Worm (Caenorhabditis elegans) whole organism, late embryonic: Measurements from ENCODE around the gene srg-40.

Source experiments
- C38D4.7 ChIP-seq: fragments of 200-800 bp; sonication (Bioruptor generic); optimal IDR thresholded peaks from 2 replicates; lab custom pipeline; 2018; ENCODE audit warnings: mild to moderate bottlenecking, missing genetic modification characterization, moderate library complexity, missing compliant biosample characterization
- F13H6.1 ChIP-seq: sonication (generic microtip); optimal IDR thresholded peaks from 2 replicates; lab custom pipeline; 2016; ENCODE audit warnings: missing genetic modification characterization, missing compliant biosample characterization
- K02D7.2 ChIP-seq: sonication (generic microtip); optimal IDR thresholded peaks from 2 replicates; lab custom pipeline; 2017; ENCODE audit warnings: mild to moderate bottlenecking, missing genetic modification characterization, missing compliant biosample characterization
- T23F11.4 ChIP-seq: fragments of 200-800 bp; sonication (Bioruptor generic); optimal IDR thresholded peaks from 2 replicates; lab custom pipeline; 2018; ENCODE audit warnings: mild to moderate bottlenecking, missing genetic modification characterization, missing compliant biosample characterization
- Y22D7AL.16 ChIP-seq: sonication (generic microtip); optimal IDR thresholded peaks from 2 replicates; lab custom pipeline; 2016; ENCODE audit warnings: missing genetic modification characterization, missing compliant biosample characterization
- ahr-1 ChIP-seq: sonication (generic microtip); optimal IDR thresholded peaks from 2 replicates; lab custom pipeline; 2016; ENCODE audit warnings: missing genetic modification characterization, missing compliant biosample characterization
- ama-1 ChIP-seq: fragments of 150-350 bp; optimal IDR thresholded peaks from 2 replicates; lab custom pipeline; 2014
- ceh-18 ChIP-seq: sonication (generic microtip); optimal IDR thresholded peaks from 2 replicates; lab custom pipeline; 2016; ENCODE audit warnings: missing genetic modification characterization, missing compliant biosample characterization
- ceh-19 ChIP-seq: fragments of 200-800 bp; sonication (Bioruptor generic); optimal IDR thresholded peaks from 2 replicates; lab custom pipeline; 2018; ENCODE audit warnings: mild to moderate bottlenecking, missing genetic modification characterization, missing compliant biosample characterization
- ceh-2 ChIP-seq: sonication (generic microtip); optimal IDR thresholded peaks from 2 replicates; lab custom pipeline; 2016; ENCODE audit warnings: missing genotype, missing genetic modification characterization, missing compliant biosample characterization
- ceh-24 ChIP-seq: sonication (generic microtip); optimal IDR thresholded peaks from 2 replicates; lab custom pipeline; 2016; ENCODE audit warnings: mild to moderate bottlenecking, missing genetic modification characterization, missing compliant biosample characterization
- ceh-30 ChIP-seq: fragments of 150-350 bp; optimal IDR thresholded peaks from 2 replicates; lab custom pipeline; 2014; ENCODE audit warnings: missing biosample characterization, missing genetic modification characterization
- ceh-31 ChIP-seq: sonication (generic microtip); optimal IDR thresholded peaks from 2 replicates; lab custom pipeline; 2016; ENCODE audit warnings: missing genetic modification characterization, missing compliant biosample characterization
- ceh-34 ChIP-seq: sonication (generic microtip); optimal IDR thresholded peaks from 2 replicates; lab custom pipeline; 2016; ENCODE audit warnings: mild to moderate bottlenecking, missing genetic modification characterization, missing compliant biosample characterization
- ceh-45 ChIP-seq: fragments of 200-800 bp; sonication (Bioruptor generic); IDR thresholded peaks from 2 replicates; pipeline ENCODE4 v1.3.6; 2022; ENCODE audit warnings: missing genetic modification reagents, missing genetic modification characterization, missing compliant biosample characterization
- ceh-48 ChIP-seq: sonication (generic microtip); optimal IDR thresholded peaks from 2 replicates; lab custom pipeline; 2016; ENCODE audit warnings: missing genetic modification characterization, inconsistent platforms, missing compliant biosample characterization
- ceh-6 ChIP-seq: fragments of 200-800 bp; sonication (Bioruptor generic); optimal IDR thresholded peaks from 2 replicates; lab custom pipeline; 2018; ENCODE audit warnings: mild to moderate bottlenecking, missing genetic modification characterization, missing compliant biosample characterization
- ceh-9 ChIP-seq: sonication (generic microtip); optimal IDR thresholded peaks from 2 replicates; lab custom pipeline; 2016; ENCODE audit warnings: mild to moderate bottlenecking, missing genetic modification characterization, inconsistent platforms, missing compliant biosample characterization
- dmd-4 ChIP-seq: sonication (generic microtip); optimal IDR thresholded peaks from 2 replicates; lab custom pipeline; 2016; ENCODE audit warnings: borderline replicate concordance, missing genetic modification characterization, missing compliant biosample characterization
- dve-1 ChIP-seq: sonication (generic microtip); optimal IDR thresholded peaks from 2 replicates; lab custom pipeline; 2017; ENCODE audit warnings: antibody characterized with exemption, mild to moderate bottlenecking, missing genetic modification characterization, missing compliant biosample characterization
- elt-2 ChIP-seq: sonication (generic microtip); optimal IDR thresholded peaks from 2 replicates; lab custom pipeline; 2016; ENCODE audit warnings: missing genetic modification reagents, missing genetic modification characterization, missing compliant biosample characterization
- fax-1 ChIP-seq: sonication (generic microtip); optimal IDR thresholded peaks from 2 replicates; lab custom pipeline; 2016; ENCODE audit warnings: missing genotype, missing genetic modification characterization, missing compliant biosample characterization
- fkh-6 ChIP-seq: sonication (generic microtip); optimal IDR thresholded peaks from 2 replicates; lab custom pipeline; 2016; ENCODE audit warnings: missing genetic modification characterization, missing compliant biosample characterization
- hlh-13 ChIP-seq: fragments of 200-800 bp; sonication (Bioruptor generic); optimal IDR thresholded peaks from 2 replicates; lab custom pipeline; 2018; ENCODE audit warnings: mild to moderate bottlenecking, missing genetic modification characterization, missing compliant biosample characterization
- hlh-6 ChIP-seq: sonication (generic microtip); optimal IDR thresholded peaks from 2 replicates; lab custom pipeline; 2016; ENCODE audit warnings: missing genotype, missing genetic modification characterization, missing compliant biosample characterization
- hlh-8 ChIP-seq: sonication (generic microtip); optimal IDR thresholded peaks from 2 replicates; lab custom pipeline; 2016; ENCODE audit warnings: missing genotype, missing genetic modification characterization, missing compliant biosample characterization
- lim-6 ChIP-seq: sonication (generic microtip); optimal IDR thresholded peaks from 2 replicates; lab custom pipeline; 2016; ENCODE audit warnings: missing genetic modification characterization, missing compliant biosample characterization
- madf-2 ChIP-seq: sonication (generic microtip); optimal IDR thresholded peaks from 2 replicates; lab custom pipeline; 2017; ENCODE audit warnings: missing genetic modification characterization, missing compliant biosample characterization
- mec-3 ChIP-seq: sonication (generic microtip); optimal IDR thresholded peaks from 2 replicates; lab custom pipeline; 2016; ENCODE audit warnings: borderline replicate concordance, missing genetic modification characterization, missing compliant biosample characterization
- nfya-1 ChIP-seq: sonication (generic microtip); optimal IDR thresholded peaks from 2 replicates; lab custom pipeline; 2017; ENCODE audit warnings: missing genetic modification characterization, mild to moderate bottlenecking, missing compliant biosample characterization, antibody characterized with exemption, moderate library complexity
- odd-2 ChIP-seq: sonication (generic microtip); optimal IDR thresholded peaks from 2 replicates; lab custom pipeline; 2017; ENCODE audit warnings: antibody characterized with exemption, mild to moderate bottlenecking, missing genetic modification characterization, missing compliant biosample characterization
- pag-3 ChIP-seq: sonication (generic microtip); optimal IDR thresholded peaks from 2 replicates; lab custom pipeline; 2016; ENCODE audit warnings: missing compliant biosample characterization, missing genetic modification characterization, borderline replicate concordance
- pax-1 ChIP-seq: fragments of 150-350 bp; optimal IDR thresholded peaks from 2 replicates; lab custom pipeline; 2014; ENCODE audit warnings: missing biosample characterization, missing genetic modification characterization
- pha-4 ChIP-seq: fragments of 150-350 bp; optimal IDR thresholded peaks from 2 replicates; lab custom pipeline; 2018; ENCODE audit warnings: missing biosample characterization, missing genetic modification reagents, missing genetic modification characterization
- ref-2 ChIP-seq: sonication (generic microtip); optimal IDR thresholded peaks from 2 replicates; lab custom pipeline; 2016; ENCODE audit warnings: missing genetic modification characterization, missing compliant biosample characterization
- rnt-1 ChIP-seq: sonication (generic microtip); optimal IDR thresholded peaks from 2 replicates; lab custom pipeline; 2016; ENCODE audit warnings: missing genetic modification characterization, missing compliant biosample characterization
- sdc-2 ChIP-seq: sonication (generic microtip); optimal IDR thresholded peaks from 2 replicates; lab custom pipeline; 2016; ENCODE audit warnings: missing genotype, missing genetic modification characterization, missing compliant biosample characterization
- sox-2 ChIP-seq: fragments of 200-800 bp; sonication (Bioruptor generic); IDR thresholded peaks from 2 replicates; pipeline ENCODE4 v1.3.6; 2022; ENCODE audit warnings: missing genetic modification reagents, missing genetic modification characterization, missing compliant biosample characterization
- syd-9 ChIP-seq: sonication (generic microtip); optimal IDR thresholded peaks from 2 replicates; lab custom pipeline; 2016; ENCODE audit warnings: mild to moderate bottlenecking, missing genetic modification characterization, moderate library complexity, missing compliant biosample characterization
- tbx-2 ChIP-seq: sonication (generic microtip); optimal IDR thresholded peaks from 2 replicates; lab custom pipeline; 2016; ENCODE audit warnings: missing genetic modification characterization, missing compliant biosample characterization
- ttx-3 ChIP-seq: sonication (generic microtip); optimal IDR thresholded peaks from 2 replicates; lab custom pipeline; 2016; ENCODE audit warnings: missing genetic modification reagents, missing genetic modification characterization, missing compliant biosample characterization
- unc-3 ChIP-seq, 2 experiments: fragments of 200-800 bp in 1 of 2; sonication (Bioruptor generic) in 1 of 2; sonication (generic microtip) in 1 of 2; conservative IDR thresholded peaks in 1 of 2; optimal IDR thresholded peaks in 1 of 2; 2 replicates each; pipeline versions ENCODE4 v1.3.6 to Lab custom; 2016 to 2022; ENCODE audit warnings: missing compliant biosample characterization in 2 of 2, missing genetic modification characterization in 2 of 2, missing genetic modification reagents in 1 of 2
- unc-42 ChIP-seq: sonication (generic microtip); optimal IDR thresholded peaks from 2 replicates; lab custom pipeline; 2016; ENCODE audit warnings: missing genotype, missing genetic modification characterization, missing compliant biosample characterization
- unc-55 ChIP-seq: sonication (generic microtip); optimal IDR thresholded peaks from 2 replicates; lab custom pipeline; 2017; ENCODE audit warnings: missing biosample characterization, missing genetic modification reagents, missing genetic modification characterization
- zip-5 ChIP-seq: sonication (generic microtip); optimal IDR thresholded peaks from 2 replicates; lab custom pipeline; 2016; ENCODE audit warnings: missing genetic modification characterization, missing compliant biosample characterization
- ztf-16 ChIP-seq: sonication (generic microtip); optimal IDR thresholded peaks from 2 replicates; lab custom pipeline; 2017; ENCODE audit warnings: missing genetic modification characterization, missing compliant biosample characterization

The srg-40 gene

ce11 chrV:11131801-11132200 lies 32.6 kb downstream of the srg-40 start:
- no peak for TF ChIP-seq ceh-6
- no peak for TF ChIP-seq hlh-13 (GFP tag; lab: Kevin White, UChicago)
- TF ChIP-seq dve-1 (tag; lab: Kevin White, UChicago) = no peak
- no peak for TF ChIP-seq zip-5
- no peak for TF ChIP-seq ceh-18 (tag; lab: Kevin White, UChicago)
- TF ChIP-seq C38D4.7 (GFP tag; lab: Kevin White, UChicago) = no peak
- TF ChIP-seq unc-55 (GFP tag; lab: Kevin White, UChicago) = no peak
- no peak for TF ChIP-seq ceh-34 (tag; lab: Kevin White, UChicago)
- no peak for TF ChIP-seq ceh-19 (GFP tag; lab: Kevin White, UChicago)
- TF ChIP-seq pag-3 = no peak

ce11 chrV:11127197-11127596 lies 37.2 kb downstream of the srg-40 start, which contains the start of gene jmjd-5:
jmjd-5 (plus strand) TSS chrV:11127497.
- TF ChIP-seq ttx-3 (tag; lab: Kevin White, UChicago) = no peak
- TF ChIP-seq ceh-30 = no peak
- no peak for TF ChIP-seq tbx-2
- TF ChIP-seq rnt-1 (tag; lab: Kevin White, UChicago) = no peak
- TF ChIP-seq sox-2 (GFP tag; lab: Robert Waterston, UW) = no peak
- no peak for TF ChIP-seq sdc-2
- no peak for TF ChIP-seq hlh-13 (GFP tag; lab: Kevin White, UChicago)
- no peak for TF ChIP-seq ceh-2 (tag; lab: Kevin White, UChicago)
- no peak for TF ChIP-seq ztf-16
- no peak for TF ChIP-seq ceh-24
- TF ChIP-seq T23F11.4 = no peak
- no peak for TF ChIP-seq unc-3 (GFP tag; conservative IDR thresholded peaks at IDR 0.05; lab: Robert Waterston, UW)
- no peak for TF ChIP-seq unc-3 (tag; optimal IDR thresholded peaks at IDR 0.05; lab: Kevin White, UChicago)
- no peak for TF ChIP-seq ceh-9 (tag; lab: Kevin White, UChicago)
- TF ChIP-seq ama-1 (lab: Kevin White, UChicago) = no peak
- TF ChIP-seq ceh-6 = no peak

ce11 chrV:11124922-11125321 lies 39.5 kb downstream of the srg-40 start, which contains the start of gene C06H2.2:
C06H2.2 (plus strand) TSS chrV:11125222.
- TF ChIP-seq ceh-45 (GFP tag; lab: Robert Waterston, UW) = no peak
- no peak for TF ChIP-seq odd-2 (tag; lab: Kevin White, UChicago)
- no peak for TF ChIP-seq hlh-6 (tag; lab: Kevin White, UChicago)
- TF ChIP-seq fax-1 = no peak
- TF ChIP-seq syd-9 = no peak
- no peak for TF ChIP-seq nfya-1
- no peak for TF ChIP-seq madf-2 (tag; lab: Kevin White, UChicago)
- no peak for TF ChIP-seq dmd-4
- no peak for TF ChIP-seq sox-2 (GFP tag; lab: Robert Waterston, UW)
- no peak for TF ChIP-seq elt-2 (tag; lab: Kevin White, UChicago)
- TF ChIP-seq T23F11.4 = no peak
- no peak for TF ChIP-seq ceh-6
- no peak for TF ChIP-seq pha-4
- no peak for TF ChIP-seq ceh-18 (tag; lab: Kevin White, UChicago)
- TF ChIP-seq zip-5 = no peak
- TF ChIP-seq ahr-1 (tag; lab: Kevin White, UChicago) = no peak
- no peak for TF ChIP-seq ceh-30
- no peak for TF ChIP-seq pax-1 (tag; lab: Kevin White, UChicago)

- TF ChIP-seq ztf-16 (no peak), lim-6 (tag; lab: Kevin White, UChicago) (peak; percentile 71), ref-2 (peak; percentile 78), rnt-1 (tag; lab: Kevin White, UChicago) (peak; percentile 74), ttx-3 (tag; lab: Kevin White, UChicago) (no peak), ceh-31 (tag; lab: Kevin White, UChicago) (peak; percentile 97), ceh-2 (tag; lab: Kevin White, UChicago) (peak; percentile 89), F13H6.1 (tag; lab: Kevin White, UChicago) (peak; percentile 50), K02D7.2 (tag; lab: Kevin White, UChicago) (no peak), unc-42 (tag; lab: Kevin White, UChicago) (peak; percentile 25), Y22D7AL.16 (no peak), mec-3 (tag; lab: Kevin White, UChicago) (peak; percentile 77), hlh-6 (tag; lab: Kevin White, UChicago) (no peak), ceh-34 (tag; lab: Kevin White, UChicago) (peak; percentile 37), fkh-6 (tag; lab: Kevin White, UChicago) (peak; percentile 68), ahr-1 (tag; lab: Kevin White, UChicago) (peak; percentile 23), ceh-18 (tag; lab: Kevin White, UChicago) (peak; percentile 45), nfya-1 (peak; percentile 39), sox-2 (GFP tag; lab: Robert Waterston, UW) (no peak), dmd-4 (no peak), hlh-8 (tag; lab: Kevin White, UChicago) (peak; percentile 80), ceh-48 (tag; lab: Kevin White, UChicago) (no peak)
Measured at ce11 chrV:11123817-11124337, 40.5 kb downstream of the srg-40 start, which contains the start of the genes atp-5 and lmtr-3. atp-5 (minus strand) TSS chrV:11123867. lmtr-3 (plus strand) TSS chrV:11124186.
